Fruit fly (Drosophila melanogaster) whole organism, embryonic: ENCODE results near the gene robl62A.

ENCODE experiments used
- Atf-2 ChIP-seq: fragments of 200-800 bp; sonication (Bioruptor generic); optimal IDR thresholded peaks from 2 replicates; lab custom pipeline; 2016; ENCODE audit warnings: missing biosample characterization, missing genetic modification characterization
- CG10979 ChIP-seq: fragments of 200-800 bp; sonication (Bioruptor generic); optimal IDR thresholded peaks from 2 replicates; lab custom pipeline; 2018; ENCODE audit warnings: missing biosample characterization, mild to moderate bottlenecking, missing genetic modification characterization, moderate library complexity
- CG11247 ChIP-seq: fragments of 200-800 bp; sonication (Bioruptor generic); IDR thresholded peaks from 2 replicates; pipeline ENCODE4 v1.3.6; 2022; ENCODE audit warnings: missing biosample characterization, missing genetic modification characterization
- CG11398 ChIP-seq: fragments of 200-800 bp; sonication (Bioruptor generic); optimal IDR thresholded peaks from 2 replicates; lab custom pipeline; 2016; ENCODE audit warnings: missing biosample characterization, missing genetic modification characterization
- CG12659 ChIP-seq: fragments of 200-800 bp; sonication (Bioruptor generic); optimal IDR thresholded peaks from 3 replicates; lab custom pipeline; 2017; ENCODE audit warnings: mild to moderate bottlenecking, missing biosample characterization, missing genetic modification reagents, missing genetic modification characterization
- CG12744 ChIP-seq: fragments of 200-800 bp; sonication (Bioruptor generic); optimal IDR thresholded peaks from 2 replicates; lab custom pipeline; 2016; ENCODE audit warnings: missing biosample characterization, missing genetic modification characterization
- CG12942 ChIP-seq: fragments of 200-800 bp; sonication (Bioruptor generic); optimal IDR thresholded peaks from 3 replicates; lab custom pipeline; 2016; ENCODE audit warnings: missing biosample characterization, missing genetic modification characterization
- CG13424 ChIP-seq: fragments of 200-800 bp; sonication (Bioruptor generic); optimal IDR thresholded peaks from 2 replicates; lab custom pipeline; 2019; ENCODE audit warnings: missing biosample characterization, mild to moderate bottlenecking, missing genetic modification characterization, moderate library complexity
- CG15479 ChIP-seq: fragments of 200-800 bp; sonication (Bioruptor generic); optimal IDR thresholded peaks from 3 replicates; lab custom pipeline; 2019; ENCODE audit warnings: missing biosample characterization, mild to moderate bottlenecking, missing genetic modification characterization, moderate library complexity
- CG15601 ChIP-seq: fragments of 200-800 bp; sonication (Bioruptor generic); optimal IDR thresholded peaks from 3 replicates; lab custom pipeline; 2019; ENCODE audit warnings: missing biosample characterization, mild to moderate bottlenecking, missing genetic modification characterization, moderate library complexity
- CG16863 ChIP-seq: fragments of 200-800 bp; sonication (Bioruptor generic); optimal IDR thresholded peaks from 3 replicates; lab custom pipeline; 2016; ENCODE audit warnings: missing biosample characterization, missing genetic modification characterization
- CG33213 ChIP-seq: fragments of 200-800 bp; sonication (Bioruptor generic); optimal IDR thresholded peaks from 3 replicates; lab custom pipeline; 2016; ENCODE audit warnings: missing biosample characterization, missing genetic modification characterization
- CG3847 ChIP-seq: fragments of 200-800 bp; sonication (Bioruptor generic); IDR thresholded peaks from 2 replicates; pipeline ENCODE4 v1.3.6; 2022; ENCODE audit warnings: missing biosample characterization, missing genetic modification characterization
- CG4854 ChIP-seq: fragments of 200-800 bp; sonication (Bioruptor generic); optimal IDR thresholded peaks from 2 replicates; lab custom pipeline; 2016; ENCODE audit warnings: missing biosample characterization, missing genetic modification characterization, inconsistent platforms
- CG6254 ChIP-seq: fragments of 200-800 bp; sonication (Bioruptor generic); optimal IDR thresholded peaks from 3 replicates; lab custom pipeline; 2017; ENCODE audit warnings: mild to moderate bottlenecking, missing biosample characterization, missing genetic modification reagents, missing genetic modification characterization
- CG6683 ChIP-seq: fragments of 200-800 bp; sonication (Bioruptor generic); optimal IDR thresholded peaks from 2 replicates; lab custom pipeline; 2017; ENCODE audit warnings: missing biosample characterization, mild to moderate bottlenecking, missing genetic modification characterization, missing genetic modification reagents
- CG7963 ChIP-seq: fragments of 200-800 bp; sonication (Bioruptor generic); IDR thresholded peaks from 3 replicates; pipeline ENCODE4 v1.3.6; 2022; ENCODE audit warnings: missing biosample characterization, missing genetic modification characterization; ENCODE audit not compliant: partially characterized antibody
- CG8359 ChIP-seq: fragments of 200-800 bp; sonication (Bioruptor generic); optimal IDR thresholded peaks from 2 replicates; lab custom pipeline; 2017; ENCODE audit warnings: missing biosample characterization, mild to moderate bottlenecking, missing genetic modification characterization, borderline replicate concordance
- CG9932 ChIP-seq: fragments of 200-800 bp; sonication (Bioruptor generic); IDR thresholded peaks from 2 replicates; pipeline ENCODE4 v1.3.6; 2022; ENCODE audit warnings: missing biosample characterization, missing genetic modification characterization
- D ChIP-seq, 2 experiments: fragments of 200-800 bp in 1 of 2; fragments of >200 bp in 1 of 2; sonication (Bioruptor generic) in 1 of 2; optimal IDR thresholded peaks; 2 replicates in 1 of 2; 3 replicates in 1 of 2; lab custom pipeline; 2017; ENCODE audit warnings: mild to moderate bottlenecking in 1 of 2, missing biosample characterization in 1 of 2, missing genetic modification characterization in 1 of 2, missing genetic modification reagents in 1 of 2
- Deaf1 ChIP-seq: fragments of 200-800 bp; optimal IDR thresholded peaks from 3 replicates; lab custom pipeline; 2019; ENCODE audit warnings: missing biosample characterization, mild to moderate bottlenecking, missing genetic modification characterization, moderate library complexity
- Dp ChIP-seq: fragments of 200-800 bp; sonication (Bioruptor generic); optimal IDR thresholded peaks from 2 replicates; lab custom pipeline; 2018; ENCODE audit warnings: missing biosample characterization, mild to moderate bottlenecking, missing genetic modification characterization, moderate library complexity
- Fer2 ChIP-seq: fragments of 200-800 bp; sonication (Bioruptor generic); optimal IDR thresholded peaks from 2 replicates; lab custom pipeline; 2018; ENCODE audit warnings: missing biosample characterization, mild to moderate bottlenecking, missing genetic modification characterization, moderate library complexity
- Gug ChIP-seq: fragments of 200-800 bp; sonication (Bioruptor generic); IDR thresholded peaks from 4 replicates; pipeline ENCODE4 v1.3.6; 2022; ENCODE audit warnings: missing biosample characterization, missing genetic modification characterization
- HHEX ChIP-seq: fragments of 200-800 bp; sonication (Bioruptor generic); optimal IDR thresholded peaks from 3 replicates; lab custom pipeline; 2017; ENCODE audit warnings: missing biosample characterization, mild to moderate bottlenecking, missing genetic modification characterization, missing genetic modification reagents
- Hr3 ChIP-seq: fragments of 200-800 bp; sonication (Bioruptor generic); optimal IDR thresholded peaks from 3 replicates; lab custom pipeline; 2016; ENCODE audit warnings: missing biosample characterization, missing genetic modification characterization
- Hsf ChIP-seq: fragments of 200-800 bp; sonication (Bioruptor generic); optimal IDR thresholded peaks from 3 replicates; lab custom pipeline; 2016; ENCODE audit warnings: missing biosample characterization, missing genetic modification characterization
- Mad ChIP-seq: fragments of 200-800 bp; sonication (Bioruptor generic); optimal IDR thresholded peaks from 2 replicates; lab custom pipeline; 2016; ENCODE audit warnings: missing biosample characterization, missing genetic modification characterization
- Neu2 ChIP-seq: fragments of 200-800 bp; sonication (Bioruptor generic); optimal IDR thresholded peaks from 3 replicates; lab custom pipeline; 2016; ENCODE audit warnings: missing biosample characterization, missing genetic modification characterization, borderline replicate concordance
- Pdp1 ChIP-seq, 2 experiments: fragments of 200-800 bp; sonication (Bioruptor generic); optimal IDR thresholded peaks; 3 replicates each; lab custom pipeline; 2016; ENCODE audit warnings: missing biosample characterization in 2 of 2, missing genetic modification characterization in 2 of 2, mild to moderate bottlenecking in 1 of 2, moderate library complexity in 1 of 2
- Spps ChIP-seq: fragments of 200-800 bp; sonication (Bioruptor generic); optimal IDR thresholded peaks from 2 replicates; lab custom pipeline; 2018; ENCODE audit warnings: missing biosample characterization, mild to moderate bottlenecking, missing genetic modification characterization
- Sry-β ChIP-seq: fragments of 200-800 bp; sonication (Bioruptor generic); optimal IDR thresholded peaks from 2 replicates; lab custom pipeline; 2018; ENCODE audit warnings: missing biosample characterization, mild to moderate bottlenecking, missing genetic modification characterization, moderate library complexity
- ara ChIP-seq: fragments of 200-800 bp; sonication (Bioruptor generic); IDR thresholded peaks from 2 replicates; pipeline ENCODE4 v1.3.6; 2022; ENCODE audit warnings: missing biosample characterization, missing genetic modification characterization
- ash1 ChIP-seq: fragments of 200-800 bp; sonication (Bioruptor generic); optimal IDR thresholded peaks from 2 replicates; lab custom pipeline; 2018; ENCODE audit warnings: missing biosample characterization, mild to moderate bottlenecking, missing genetic modification characterization
- chif ChIP-seq, 2 experiments: fragments of 200-800 bp; sonication (Bioruptor generic); optimal IDR thresholded peaks; 3 replicates each; lab custom pipeline; 2016; ENCODE audit warnings: missing biosample characterization in 2 of 2, missing genetic modification characterization in 2 of 2
- dati ChIP-seq: fragments of 200-800 bp; sonication (Bioruptor generic); IDR thresholded peaks from 2 replicates; pipeline ENCODE4 v1.3.6; 2022; ENCODE audit warnings: missing biosample characterization, missing genetic modification characterization
- dmrt99B ChIP-seq: fragments of 200-800 bp; sonication (Bioruptor generic); optimal IDR thresholded peaks from 2 replicates; lab custom pipeline; 2018; ENCODE audit warnings: missing biosample characterization, mild to moderate bottlenecking, missing genetic modification characterization, moderate library complexity
- en ChIP-seq: fragments of 200-800 bp; sonication (Bioruptor generic); optimal IDR thresholded peaks from 2 replicates; lab custom pipeline; 2016; ENCODE audit warnings: missing biosample characterization, missing genetic modification characterization
- jigr1 ChIP-seq: fragments of 200-800 bp; sonication (Bioruptor generic); IDR thresholded peaks from 3 replicates; pipeline ENCODE4 v1.3.6; 2022; ENCODE audit warnings: missing biosample characterization, missing genetic modification characterization
- nom ChIP-seq: fragments of 200-800 bp; sonication (Bioruptor generic); optimal IDR thresholded peaks from 2 replicates; lab custom pipeline; 2017; ENCODE audit warnings: missing biosample characterization, missing genetic modification characterization, mild to moderate bottlenecking, moderate library complexity, missing genetic modification reagents
- pb ChIP-seq: fragments of 200-800 bp; sonication (Bioruptor generic); optimal IDR thresholded peaks from 3 replicates; lab custom pipeline; 2016; ENCODE audit warnings: missing biosample characterization, missing genetic modification characterization
- pho ChIP-seq: fragments of 200-800 bp; sonication (Bioruptor generic); optimal IDR thresholded peaks from 2 replicates; lab custom pipeline; 2016; ENCODE audit warnings: missing biosample characterization, missing genetic modification characterization
- phol ChIP-seq: fragments of 200-800 bp; sonication (Bioruptor generic); optimal IDR thresholded peaks from 3 replicates; lab custom pipeline; 2018; ENCODE audit warnings: missing biosample characterization, mild to moderate bottlenecking, missing genetic modification characterization, moderate library complexity
- pnt ChIP-seq: fragments of 200-800 bp; sonication (Bioruptor generic); optimal IDR thresholded peaks from 3 replicates; lab custom pipeline; 2016; ENCODE audit warnings: missing biosample characterization, missing genetic modification characterization
- pros ChIP-seq: fragments of 200-800 bp; sonication (Bioruptor generic); optimal IDR thresholded peaks from 3 replicates; lab custom pipeline; 2019; ENCODE audit warnings: missing biosample characterization, mild to moderate bottlenecking, missing genetic modification characterization, moderate library complexity
- run ChIP-seq: fragments of 200-800 bp; sonication (Bioruptor generic); optimal IDR thresholded peaks from 3 replicates; lab custom pipeline; 2018; ENCODE audit warnings: missing biosample characterization, mild to moderate bottlenecking, missing genetic modification characterization
- seq ChIP-seq: fragments of 200-800 bp; sonication (Bioruptor generic); IDR thresholded peaks from 2 replicates; pipeline ENCODE4 v1.3.6; 2022; ENCODE audit warnings: missing biosample characterization, missing genetic modification characterization
- tgo ChIP-seq: fragments of 200-800 bp; sonication (Bioruptor generic); IDR thresholded peaks from 3 replicates; pipeline ENCODE4 v1.3.6; 2022; ENCODE audit warnings: missing biosample characterization, missing genetic modification characterization
- z ChIP-seq: fragments of 200-800 bp; sonication (Bioruptor generic); IDR thresholded peaks from 3 replicates; pipeline ENCODE4 v1.3.6; 2022; ENCODE audit warnings: missing biosample characterization, missing genetic modification characterization
- zf30C ChIP-seq: fragments of 200-800 bp; sonication (Bioruptor generic); optimal IDR thresholded peaks from 3 replicates; lab custom pipeline; 2018; ENCODE audit warnings: missing biosample characterization, mild to moderate bottlenecking, missing genetic modification characterization

Gene robl62A

DNA sequence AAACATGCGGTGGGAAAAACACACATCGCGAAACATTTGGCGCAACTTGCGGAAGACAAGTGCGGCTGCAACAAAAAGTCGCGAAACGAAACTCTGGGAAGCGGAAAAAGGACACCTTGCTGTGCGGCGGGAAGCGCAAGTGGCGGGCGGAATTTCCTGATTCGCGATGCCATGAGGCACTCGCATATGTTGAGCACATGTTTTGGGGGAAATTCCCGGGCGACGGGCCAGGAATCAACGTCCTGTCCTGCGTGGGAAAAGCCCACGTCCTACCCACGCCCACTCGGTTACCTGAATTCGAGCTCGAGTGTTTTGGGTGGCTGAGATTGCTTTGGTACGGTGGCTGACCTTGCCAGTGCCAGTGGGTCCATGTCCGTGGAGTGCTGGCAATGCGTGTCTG lies 15.6 kb upstream of the robl62A start (continued):
- no peak for TF ChIP-seq HHEX (GFP tag; lab: Kevin White, UChicago)
- no peak for TF ChIP-seq pros (GFP tag; lab: Kevin White, UChicago)
- TF ChIP-seq D (optimal IDR thresholded peaks at IDR 0.05; lab: Kevin White, UChicago): peak; percentile 43
- no peak for TF ChIP-seq D (GFP tag; optimal IDR thresholded peaks at IDR 0.05; lab: Kevin White, UChicago)
- no peak for TF ChIP-seq CG6254
- no peak for TF ChIP-seq run (tag; lab: Kevin White, UChicago)
- TF ChIP-seq dati (GFP tag; lab: Robert Waterston, UW): no peak
- TF ChIP-seq CG11247 (GFP tag; lab: Robert Waterston, UW): 0 out of 2 replicates have a peak, but pooled peaks have one; percentile 10
- no peak for TF ChIP-seq CG11398
- TF ChIP-seq CG16863: no peak
- no peak for TF ChIP-seq Hr3 (GFP tag; lab: Kevin White, UChicago)
- TF ChIP-seq Dp: no peak
- no peak for TF ChIP-seq Spps (tag; lab: Kevin White, UChicago)
- TF ChIP-seq CG6683 (GFP tag; lab: Kevin White, UChicago): no peak
- no peak for TF ChIP-seq CG4854 (GFP tag; lab: Kevin White, UChicago)
- TF ChIP-seq jigr1 (GFP tag; lab: Robert Waterston, UW): no peak
- no peak for TF ChIP-seq Neu2
- TF ChIP-seq CG8359 (GFP tag; lab: Kevin White, UChicago): no peak
- TF ChIP-seq CG15479 (GFP tag; lab: Kevin White, UChicago): peak; percentile 33

DNA sequence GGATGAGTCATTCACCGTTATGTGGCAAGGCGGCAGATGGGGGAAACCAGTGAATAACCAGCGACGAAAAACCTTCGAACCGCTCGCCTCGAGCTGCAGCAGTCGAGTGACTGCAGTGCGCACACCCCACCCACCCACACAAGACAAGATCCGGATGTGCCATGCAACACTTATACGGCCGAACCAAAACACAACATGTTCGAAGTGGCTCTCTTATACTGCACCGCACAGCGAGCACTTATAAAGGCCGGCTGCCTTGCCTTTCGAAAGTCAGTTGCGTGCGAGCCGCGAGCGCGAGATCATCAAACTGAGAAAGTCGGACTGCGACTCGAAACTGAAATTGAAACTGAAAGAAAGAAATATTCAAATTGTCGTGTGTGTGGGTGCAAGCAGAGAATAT lies 13.9 kb upstream of the robl62A start, which contains the start of gene rho:
TSS of gene rho (plus strand) at position 265 of the 400 bp plus-strand sequence.
- TF ChIP-seq pho (GFP tag; lab: Kevin White, UChicago) (no peak), Gug (GFP tag; lab: Robert Waterston, UW) (no peak), CG3847 (no peak), CG9932 (GFP tag; lab: Robert Waterston, UW) (0 out of 2 replicates have a peak, but pooled peaks have one; percentile 13), seq (no peak), CG10979 (tag; lab: Kevin White, UChicago) (peak; percentile 5), Sry-β (no peak), CG13424 (no peak), chif (GFP tag; optimal IDR thresholded peaks at IDR 0.05; lab: Kevin White, UChicago) (peak in 1 of 2 experiments; percentile 25), Hsf (GFP tag; lab: Kevin White, UChicago) (no peak), dmrt99B (tag; lab: Kevin White, UChicago) (peak; percentile 33), pb (GFP tag; lab: Kevin White, UChicago) (no peak), CG12659 (GFP tag; lab: Kevin White, UChicago) (no peak), CG33213 (peak; percentile 29), CG7963 (GFP tag; lab: Robert Waterston, UW) (no peak), en (no peak), CG15601 (peak; percentile 61), Pdp1 (GFP tag; optimal IDR thresholded peaks at IDR 0.05; lab: Kevin White, UChicago) (peak in 1 of 2 experiments; percentile 6), CG12942 (GFP tag; lab: Kevin White, UChicago) (no peak), ash1 (GFP tag; lab: Kevin White, UChicago) (no peak), pnt (GFP tag; lab: Kevin White, UChicago) (no peak), z (GFP tag; lab: Robert Waterston, UW) (peak; percentile 50; the same call in 1 of the 3 replicates), zf30C (GFP tag; lab: Kevin White, UChicago) (peak; percentile 31), ara (GFP tag; lab: Robert Waterston, UW) (peak; percentile 29; the same call in 1 of the 2 replicates), CG12744 (no peak), nom (peak; percentile 46), Fer2 (tag; lab: Kevin White, UChicago) (no peak), Deaf1 (tag; lab: Kevin White, UChicago) (peak; percentile 34), Atf-2 (GFP tag; lab: Kevin White, UChicago) (no peak), phol (tag; lab: Kevin White, UChicago) (no peak), tgo (GFP tag; lab: Robert Waterston, UW) (0 out of 3 replicates have a peak, but pooled peaks have one; percentile 23), Mad (GFP tag; lab: Kevin White, UChicago) (no peak)
